Fruit fly (Drosophila melanogaster) whole organism, embryonic: ENCODE results near the gene beag.
A peak's percentile ranks its signal among the peaks of the same experiment; 100 is the strongest.

Source experiments
- Blimp-1 ChIP-seq: fragments of 200-800 bp; sonication (Bioruptor generic); optimal IDR thresholded peaks from 3 replicates; lab custom pipeline; 2018; ENCODE audit warnings: missing biosample characterization, missing genetic modification characterization, mild to moderate bottlenecking, moderate library complexity, missing genetic modification reagents
- Bteb2 ChIP-seq: fragments of 200-800 bp; sonication (Bioruptor generic); optimal IDR thresholded peaks from 2 replicates; lab custom pipeline; 2016; ENCODE audit warnings: missing biosample characterization, missing genetic modification characterization
- CG10543 ChIP-seq: fragments of 200-800 bp; sonication (Bioruptor generic); optimal IDR thresholded peaks from 3 replicates; lab custom pipeline; 2017; ENCODE audit warnings: missing biosample characterization, mild to moderate bottlenecking, missing genetic modification characterization, moderate library complexity
- CG10979 ChIP-seq: fragments of 200-800 bp; sonication (Bioruptor generic); optimal IDR thresholded peaks from 2 replicates; lab custom pipeline; 2018; ENCODE audit warnings: missing biosample characterization, mild to moderate bottlenecking, missing genetic modification characterization, moderate library complexity
- CG11456 ChIP-seq: fragments of 200-800 bp; sonication (Bioruptor generic); IDR thresholded peaks from 3 replicates; pipeline ENCODE4 v1.3.6; 2022; ENCODE audit warnings: missing biosample characterization, missing genetic modification characterization
- CG12071 ChIP-seq: fragments of 200-800 bp; sonication (Bioruptor generic); optimal IDR thresholded peaks from 3 replicates; lab custom pipeline; 2018; ENCODE audit warnings: missing biosample characterization, mild to moderate bottlenecking, missing genetic modification characterization
- CG12219 ChIP-seq: fragments of 200-800 bp; sonication (Bioruptor generic); optimal IDR thresholded peaks from 3 replicates; lab custom pipeline; 2018; ENCODE audit warnings: missing biosample characterization, mild to moderate bottlenecking, missing genetic modification characterization
- CG13894 ChIP-seq: fragments of 200-800 bp; sonication (Bioruptor generic); optimal IDR thresholded peaks from 3 replicates; lab custom pipeline; 2018; ENCODE audit warnings: missing biosample characterization, mild to moderate bottlenecking, missing genetic modification characterization, moderate library complexity
- CG16779 ChIP-seq: fragments of 200-800 bp; sonication (Bioruptor generic); IDR thresholded peaks from 2 replicates; pipeline ENCODE4 v1.3.6; 2022; ENCODE audit warnings: missing biosample characterization, missing genetic modification characterization
- CG3163 ChIP-seq: fragments of 200-800 bp; sonication (Bioruptor generic); optimal IDR thresholded peaks from 3 replicates; lab custom pipeline; 2016; ENCODE audit warnings: missing biosample characterization, missing genetic modification characterization
- CG4404 ChIP-seq: fragments of 200-800 bp; sonication (Bioruptor generic); IDR thresholded peaks from 2 replicates; pipeline ENCODE4 v1.3.6; 2022; ENCODE audit warnings: missing biosample characterization, missing genetic modification characterization
- CG4424 ChIP-seq: fragments of 200-800 bp; sonication (Bioruptor generic); optimal IDR thresholded peaks from 3 replicates; lab custom pipeline; 2016; ENCODE audit warnings: missing biosample characterization, missing genetic modification characterization
- CG4617 ChIP-seq: fragments of 200-800 bp; sonication (Bioruptor generic); optimal IDR thresholded peaks from 3 replicates; lab custom pipeline; 2016; ENCODE audit warnings: missing biosample characterization, missing genetic modification characterization, borderline replicate concordance
- CG6654 ChIP-seq: fragments of 200-800 bp; sonication (Bioruptor generic); optimal IDR thresholded peaks from 2 replicates; lab custom pipeline; 2017; ENCODE audit warnings: missing biosample characterization, mild to moderate bottlenecking, missing genetic modification characterization
- CG7745 ChIP-seq: fragments of 200-800 bp; sonication (Bioruptor generic); optimal IDR thresholded peaks from 2 replicates; lab custom pipeline; 2018; ENCODE audit warnings: missing biosample characterization, mild to moderate bottlenecking, missing genetic modification characterization, moderate library complexity
- CG7928 ChIP-seq: fragments of 200-800 bp; sonication (Bioruptor generic); optimal IDR thresholded peaks from 2 replicates; lab custom pipeline; 2017; ENCODE audit warnings: missing biosample characterization, mild to moderate bottlenecking, missing genetic modification characterization
- CG8089 ChIP-seq: fragments of 200-800 bp; sonication (Bioruptor generic); optimal IDR thresholded peaks from 3 replicates; lab custom pipeline; 2016; ENCODE audit warnings: missing biosample characterization, missing genetic modification characterization
- CG8359 ChIP-seq: fragments of 200-800 bp; sonication (Bioruptor generic); optimal IDR thresholded peaks from 2 replicates; lab custom pipeline; 2017; ENCODE audit warnings: missing biosample characterization, mild to moderate bottlenecking, missing genetic modification characterization, borderline replicate concordance
- CG9797 ChIP-seq: fragments of 200-800 bp; sonication (Bioruptor generic); optimal IDR thresholded peaks from 3 replicates; lab custom pipeline; 2018; ENCODE audit warnings: missing biosample characterization, mild to moderate bottlenecking, missing genetic modification characterization
- CrebB ChIP-seq: fragments of 200-800 bp; sonication (Bioruptor generic); optimal IDR thresholded peaks from 3 replicates; lab custom pipeline; 2018; ENCODE audit warnings: missing biosample characterization, mild to moderate bottlenecking, missing genetic modification characterization
- D19B ChIP-seq: fragments of 200-800 bp; sonication (Bioruptor generic); optimal IDR thresholded peaks from 2 replicates; lab custom pipeline; 2017; ENCODE audit warnings: missing biosample characterization, mild to moderate bottlenecking, missing genetic modification characterization
- Dip3 ChIP-seq: fragments of 200-800 bp; sonication (Bioruptor generic); optimal IDR thresholded peaks from 3 replicates; lab custom pipeline; 2016; ENCODE audit warnings: missing biosample characterization, missing genetic modification characterization
- Dll ChIP-seq: fragments of 200-800 bp; sonication (Bioruptor generic); IDR thresholded peaks from 4 replicates; pipeline ENCODE4 v1.3.6; 2022; ENCODE audit warnings: missing biosample characterization, missing genetic modification characterization; ENCODE audit not compliant: partially characterized antibody
- Gsc ChIP-seq: fragments of 200-800 bp; sonication (Bioruptor generic); IDR thresholded peaks from 2 replicates; pipeline ENCODE4 v1.3.6; 2022; ENCODE audit warnings: missing biosample characterization, missing genetic modification characterization
- Hsf ChIP-seq: fragments of 200-800 bp; sonication (Bioruptor generic); optimal IDR thresholded peaks from 3 replicates; lab custom pipeline; 2016; ENCODE audit warnings: missing biosample characterization, missing genetic modification characterization
- NC2α ChIP-seq: fragments of 200-800 bp; sonication (Bioruptor generic); optimal IDR thresholded peaks from 2 replicates; lab custom pipeline; 2016; ENCODE audit warnings: missing biosample characterization, missing genetic modification characterization
- Nf-YA ChIP-seq: fragments of 200-800 bp; sonication (Bioruptor generic); IDR thresholded peaks from 2 replicates; pipeline ENCODE4 v1.3.6; 2022; ENCODE audit warnings: missing biosample characterization, missing genetic modification characterization
- Oaz ChIP-seq: fragments of 200-800 bp; sonication (Bioruptor generic); IDR thresholded peaks from 2 replicates; pipeline ENCODE4 v1.3.6; 2022; ENCODE audit warnings: missing biosample characterization, missing genetic modification characterization
- Trl ChIP-seq, 3 experiments: fragments of >200 bp in 2 of 3; fragments of 200-800 bp in 1 of 3; sonication (Bioruptor generic) in 1 of 3; optimal IDR thresholded peaks; 2 replicates in 1 of 3; 3 replicates in 2 of 3; lab custom pipeline; 2016 to 2017; ENCODE audit warnings: missing biosample characterization in 1 of 3, missing genetic modification characterization in 1 of 3
- Usf ChIP-seq: fragments of 200-800 bp; sonication (Bioruptor generic); optimal IDR thresholded peaks from 2 replicates; lab custom pipeline; 2017; ENCODE audit warnings: missing genotype, missing biosample characterization, missing genetic modification characterization
- bcd ChIP-seq: fragments of 200-800 bp; sonication (Bioruptor generic); optimal IDR thresholded peaks from 2 replicates; lab custom pipeline; 2017; ENCODE audit warnings: missing biosample characterization, mild to moderate bottlenecking, missing genetic modification characterization
- bsh ChIP-seq, 2 experiments: fragments of 200-800 bp; sonication (Bioruptor generic); optimal IDR thresholded peaks; 2 replicates each; lab custom pipeline; 2017 to 2018; ENCODE audit warnings: mild to moderate bottlenecking in 2 of 2, missing biosample characterization in 2 of 2, missing genetic modification characterization in 2 of 2, moderate library complexity in 1 of 2
- cato ChIP-seq: fragments of 200-800 bp; sonication (Bioruptor generic); optimal IDR thresholded peaks from 2 replicates; lab custom pipeline; 2016; ENCODE audit warnings: missing biosample characterization, missing genetic modification characterization, borderline replicate concordance
- ci ChIP-seq: fragments of 200-800 bp; sonication (Bioruptor generic); IDR thresholded peaks from 3 replicates; pipeline ENCODE4 v1.3.6; 2022; ENCODE audit warnings: missing biosample characterization, missing genetic modification characterization
- danr ChIP-seq: fragments of 200-800 bp; sonication (Bioruptor generic); IDR thresholded peaks from 2 replicates; pipeline ENCODE4 v1.3.6; 2022; ENCODE audit warnings: missing biosample characterization, missing genetic modification characterization
- dmrt11E ChIP-seq: fragments of 200-800 bp; sonication (Bioruptor generic); optimal IDR thresholded peaks from 3 replicates; lab custom pipeline; 2018; ENCODE audit warnings: missing biosample characterization, mild to moderate bottlenecking, missing genetic modification characterization, moderate library complexity
- gcm ChIP-seq: fragments of 200-800 bp; sonication (Bioruptor generic); optimal IDR thresholded peaks from 2 replicates; lab custom pipeline; 2019; ENCODE audit warnings: missing biosample characterization, mild to moderate bottlenecking, missing genetic modification characterization, moderate library complexity
- gt ChIP-seq: fragments of 200-800 bp; sonication (Bioruptor generic); IDR thresholded peaks from 2 replicates; pipeline ENCODE4 v1.3.6; 2022; ENCODE audit warnings: missing biosample characterization, missing genetic modification characterization
- hb ChIP-seq: fragments of 200-800 bp; sonication (Bioruptor generic); IDR thresholded peaks from 3 replicates; pipeline ENCODE4 v1.3.6; 2022; ENCODE audit warnings: missing biosample characterization, missing genetic modification characterization; ENCODE audit not compliant: partially characterized antibody
- inv ChIP-seq: fragments of 200-800 bp; sonication (Bioruptor generic); IDR thresholded peaks from 2 replicates; pipeline ENCODE4 v1.3.6; 2022; ENCODE audit warnings: missing biosample characterization, missing genetic modification characterization; ENCODE audit not compliant: partially characterized antibody
- ken ChIP-seq: fragments of 200-800 bp; sonication (Bioruptor generic); IDR thresholded peaks from 3 replicates; pipeline ENCODE4 v1.3.6; 2022; ENCODE audit warnings: missing biosample characterization, missing genetic modification characterization
- kni ChIP-seq: fragments of 200-800 bp; sonication (Bioruptor generic); optimal IDR thresholded peaks from 3 replicates; lab custom pipeline; 2017; ENCODE audit warnings: mild to moderate bottlenecking, missing biosample characterization, missing genetic modification reagents, missing genetic modification characterization
- maf-S ChIP-seq: fragments of 200-800 bp; sonication (Bioruptor generic); optimal IDR thresholded peaks from 2 replicates; lab custom pipeline; 2016; ENCODE audit warnings: missing biosample characterization, missing genetic modification characterization
- odd ChIP-seq: fragments of 200-800 bp; sonication (Bioruptor generic); optimal IDR thresholded peaks from 2 replicates; lab custom pipeline; 2017; ENCODE audit warnings: missing biosample characterization, mild to moderate bottlenecking, missing genetic modification characterization
- pfk ChIP-seq: fragments of 200-800 bp; sonication (Bioruptor generic); optimal IDR thresholded peaks from 2 replicates; lab custom pipeline; 2018; ENCODE audit warnings: missing biosample characterization, mild to moderate bottlenecking, missing genetic modification characterization, moderate library complexity
- schlank ChIP-seq: fragments of 200-800 bp; sonication (Bioruptor generic); optimal IDR thresholded peaks from 2 replicates; lab custom pipeline; 2018; ENCODE audit warnings: missing biosample characterization, mild to moderate bottlenecking, missing genetic modification characterization
- sens ChIP-seq: fragments of 200-800 bp; sonication (Bioruptor generic); peaks from one replicate; lab custom pipeline; 2016; ENCODE audit warnings: missing biosample characterization, missing genetic modification characterization
- sug ChIP-seq: fragments of 200-800 bp; optimal IDR thresholded peaks from 2 replicates; lab custom pipeline; 2019; ENCODE audit warnings: missing biosample characterization, mild to moderate bottlenecking, missing genetic modification characterization, moderate library complexity
- trh ChIP-seq: fragments of 200-800 bp; sonication (Bioruptor generic); optimal IDR thresholded peaks from 2 replicates; lab custom pipeline; 2016; ENCODE audit warnings: missing biosample characterization, missing genetic modification characterization
- zf30C ChIP-seq: fragments of 200-800 bp; sonication (Bioruptor generic); optimal IDR thresholded peaks from 3 replicates; lab custom pipeline; 2018; ENCODE audit warnings: missing biosample characterization, mild to moderate bottlenecking, missing genetic modification characterization

The beag gene

dm6 chr3R:9064874-9065273 is at the start of gene beag, which contains the start of gene Ada (continued):
- TF ChIP-seq sens (GFP tag; lab: Kevin White, UChicago) (peak; percentile 69), bsh (GFP tag; optimal IDR thresholded peaks at IDR 0.05; lab: Kevin White, UChicago) (peak in 1 of 2 experiments; percentile 38), CG12071 (GFP tag; lab: Kevin White, UChicago) (no peak), CG4617 (GFP tag; lab: Kevin White, UChicago) (peak; percentile 94), dmrt11E (tag; lab: Kevin White, UChicago) (peak; percentile 23), CG16779 (GFP tag; lab: Robert Waterston, UW) (no peak), Bteb2 (GFP tag; lab: Kevin White, UChicago) (peak; percentile 35), CG13894 (peak; percentile 73), ken (GFP tag; lab: Robert Waterston, UW) (no peak), inv (GFP tag; lab: Robert Waterston, UW) (0 out of 2 replicates have a peak, but pooled peaks have one; percentile 18), kni (GFP tag; lab: Kevin White, UChicago) (no peak), CG3163 (peak; percentile 1), schlank (no peak), CG8359 (GFP tag; lab: Kevin White, UChicago) (no peak), odd (no peak), pfk (GFP tag; lab: Kevin White, UChicago) (no peak), CG10543 (GFP tag; lab: Kevin White, UChicago) (peak; percentile 8), Hsf (GFP tag; lab: Kevin White, UChicago) (peak; percentile 40), danr (GFP tag; lab: Robert Waterston, UW) (no peak), Oaz (no peak), Nf-YA (no peak), bcd (GFP tag; lab: Kevin White, UChicago) (no peak), Blimp-1 (GFP tag; lab: Kevin White, UChicago) (no peak), Dll (peak; percentile 64; the same call in 2 of the 4 replicates), CrebB (tag; lab: Kevin White, UChicago) (peak; percentile 5), Trl (optimal IDR thresholded peaks at IDR 0.05; lab: Kevin White, UChicago) (no peak), Trl (GFP tag; optimal IDR thresholded peaks at IDR 0.05; lab: Kevin White, UChicago) (peak; percentile 32), CG8089 (GFP tag; lab: Kevin White, UChicago) (no peak), zf30C (GFP tag; lab: Kevin White, UChicago) (no peak), ci (no peak), D19B (GFP tag; lab: Kevin White, UChicago) (no peak), Dip3 (no peak), CG7928 (GFP tag; lab: Kevin White, UChicago) (peak; percentile 89), Gsc (GFP tag; lab: Robert Waterston, UW) (no peak), CG6654 (GFP tag; lab: Kevin White, UChicago) (no peak), cato (GFP tag; lab: Kevin White, UChicago) (no peak), CG9797 (GFP tag; lab: Kevin White, UChicago) (peak; percentile 25), maf-S (GFP tag; lab: Kevin White, UChicago) (no peak), sug (tag; lab: Kevin White, UChicago) (peak; percentile 63), CG4404 (GFP tag; lab: Robert Waterston, UW) (no peak), NC2α (no peak), CG4424 (peak; percentile 36), CG10979 (peak; percentile 29), Usf (no peak), trh (GFP tag; lab: Kevin White, UChicago) (no peak), CG11456 (GFP tag; lab: Robert Waterston, UW) (no peak), gcm (GFP tag; lab: Kevin White, UChicago) (no peak), hb (GFP tag; lab: Robert Waterston, UW) (0 out of 3 replicates have a peak, but pooled peaks have one; percentile 30), CG12219 (no peak), gt (GFP tag; lab: Robert Waterston, UW) (no peak), CG7745 (tag; lab: Kevin White, UChicago) (no peak)
